Fruit fly (Drosophila melanogaster) whole organism, wandering third instar larva: ENCODE data around the gene Clp.
A peak's percentile ranks its signal among the peaks of the same experiment; 100 is the strongest.

ENCODE experiments used
- Abd-B ChIP-seq: fragments of >200 bp; optimal IDR thresholded peaks from 2 replicates; lab custom pipeline; 2017; ENCODE audit warnings: missing biosample characterization, missing genetic modification characterization
- CG32264 ChIP-seq: fragments of 200-800 bp; sonication (Bioruptor generic); optimal IDR thresholded peaks from 2 replicates; lab custom pipeline; 2016; ENCODE audit warnings: missing biosample characterization, missing genetic modification characterization
- CG9705 ChIP-seq: fragments of 200-800 bp; sonication (Bioruptor generic); optimal IDR thresholded peaks from 2 replicates; lab custom pipeline; 2018; ENCODE audit warnings: missing biosample characterization, mild to moderate bottlenecking, missing genetic modification characterization
- CrebA ChIP-seq: fragments of 200-800 bp; sonication (Bioruptor generic); optimal IDR thresholded peaks from 2 replicates; lab custom pipeline; 2016; ENCODE audit warnings: missing biosample characterization, mild to moderate bottlenecking, missing genetic modification characterization, borderline replicate concordance
- Hnf4 ChIP-seq: fragments of 200-800 bp; sonication (Bioruptor generic); optimal IDR thresholded peaks from 2 replicates; lab custom pipeline; 2016; ENCODE audit warnings: missing biosample characterization, mild to moderate bottlenecking, missing genetic modification characterization
- Hr78 ChIP-seq: fragments of >200 bp; optimal IDR thresholded peaks from 2 replicates; lab custom pipeline; 2017; ENCODE audit warnings: missing biosample characterization, missing genetic modification characterization
- Hr83 ChIP-seq: fragments of 200-300 bp; sonication (Bioruptor generic); optimal IDR thresholded peaks from 2 replicates; lab custom pipeline; 2016; ENCODE audit warnings: missing biosample characterization, mild to moderate bottlenecking, missing genetic modification characterization, moderate library complexity; ENCODE audit not compliant: poor library complexity, severe bottlenecking
- Jra ChIP-seq: sonication (Bioruptor generic); optimal IDR thresholded peaks from 2 replicates; lab custom pipeline; 2016; ENCODE audit warnings: missing biosample characterization, missing genetic modification characterization
- Mio ChIP-seq: sonication (Bioruptor generic); optimal IDR thresholded peaks from 2 replicates; lab custom pipeline; 2016; ENCODE audit warnings: missing biosample characterization, missing genetic modification characterization
- Myc ChIP-seq: fragments of >200 bp; optimal IDR thresholded peaks from 2 replicates; lab custom pipeline; 2017
- N ChIP-seq: fragments of >200 bp; optimal IDR thresholded peaks from 2 replicates; lab custom pipeline; 2018; ENCODE audit warnings: missing biosample characterization, missing external identifiers, missing genetic modification characterization
- OdsH ChIP-seq: fragments of 200-800 bp; sonication (Bioruptor generic); optimal IDR thresholded peaks from 2 replicates; lab custom pipeline; 2016; ENCODE audit warnings: missing biosample characterization, mild to moderate bottlenecking, missing genetic modification characterization
- Rel ChIP-seq, 2 experiments: fragments of 200-800 bp; sonication (Bioruptor generic) in 1 of 2; optimal IDR thresholded peaks; 2 replicates in 1 of 2; 3 replicates in 1 of 2; lab custom pipeline; 2016 to 2019; ENCODE audit warnings: mild to moderate bottlenecking in 2 of 2, missing biosample characterization in 2 of 2, missing genetic modification characterization in 2 of 2, moderate library complexity in 1 of 2
- Sp1 ChIP-seq: fragments of 200-800 bp; sonication (Bioruptor generic); optimal IDR thresholded peaks from 3 replicates; lab custom pipeline; 2019; ENCODE audit warnings: missing biosample characterization, mild to moderate bottlenecking, missing genetic modification characterization, moderate library complexity
- Vsx2 ChIP-seq: fragments of 200-300, 225-300 bp; sonication (Bioruptor generic); optimal IDR thresholded peaks from 2 replicates; lab custom pipeline; 2018; ENCODE audit warnings: missing biosample characterization, missing genetic modification characterization; ENCODE audit not compliant: partially characterized antibody
- br ChIP-seq: fragments of 200-800 bp; sonication (Bioruptor generic); optimal IDR thresholded peaks from 2 replicates; lab custom pipeline; 2016; ENCODE audit warnings: missing biosample characterization, missing genetic modification characterization
- brk ChIP-seq: fragments of 200-800 bp; sonication (Bioruptor generic); optimal IDR thresholded peaks from 2 replicates; lab custom pipeline; 2016; ENCODE audit warnings: missing biosample characterization, mild to moderate bottlenecking, missing genetic modification characterization
- dl ChIP-seq, 2 experiments: fragments of 175-275, 200-275 bp in 1 of 2; fragments of 200-275 bp in 1 of 2; sonication (Bioruptor generic); optimal IDR thresholded peaks; lab custom pipeline; 2018; ENCODE audit warnings: mild to moderate bottlenecking in 2 of 2, missing biosample characterization in 2 of 2, missing genetic modification characterization in 2 of 2, moderate library complexity in 2 of 2; ENCODE audit not compliant: partially characterized antibody in 2 of 2, insufficient read depth in 1 of 2
- dmrt93B ChIP-seq: fragments of 200-800 bp; sonication (Bioruptor generic); optimal IDR thresholded peaks from 2 replicates; lab custom pipeline; 2018; ENCODE audit warnings: missing biosample characterization, mild to moderate bottlenecking, missing genetic modification characterization
- dsf ChIP-seq: sonication (Bioruptor generic); optimal IDR thresholded peaks from 2 replicates; lab custom pipeline; 2016; ENCODE audit warnings: missing biosample characterization, missing genetic modification characterization, borderline replicate concordance
- ey ChIP-seq: fragments of 200-800 bp; sonication (Bioruptor generic); optimal IDR thresholded peaks from 2 replicates; lab custom pipeline; 2016; ENCODE audit warnings: missing biosample characterization, missing genetic modification characterization
- foxo ChIP-seq, 2 experiments: fragments of 200-800 bp; sonication (Bioruptor generic); optimal IDR thresholded peaks; 2 replicates in 1 of 2; 3 replicates in 1 of 2; lab custom pipeline; 2016 to 2017; ENCODE audit warnings: missing biosample characterization in 2 of 2, missing genetic modification characterization in 2 of 2
- fru ChIP-seq: fragments of 200-800 bp; sonication (Bioruptor generic); optimal IDR thresholded peaks from 3 replicates; lab custom pipeline; 2016; ENCODE audit warnings: missing biosample characterization, mild to moderate bottlenecking, missing genetic modification characterization
- h ChIP-seq: fragments of 200-800 bp; sonication (Bioruptor generic); optimal IDR thresholded peaks from 3 replicates; lab custom pipeline; 2016; ENCODE audit warnings: missing biosample characterization, mild to moderate bottlenecking, missing genetic modification characterization
- jim ChIP-seq: fragments of 175-275, 200-325 bp; sonication (Bioruptor generic); optimal IDR thresholded peaks from 2 replicates; lab custom pipeline; 2016; ENCODE audit warnings: missing biosample characterization, mild to moderate bottlenecking, missing genetic modification characterization
- lola ChIP-seq: fragments of >200 bp; optimal IDR thresholded peaks from 2 replicates; lab custom pipeline; 2017; ENCODE audit warnings: missing biosample characterization, missing genetic modification characterization
- pan ChIP-seq: fragments of >200 bp; optimal IDR thresholded peaks from 2 replicates; lab custom pipeline; 2017
- psq ChIP-seq: fragments of 200-800 bp; sonication (Bioruptor generic); optimal IDR thresholded peaks from 3 replicates; lab custom pipeline; 2017; ENCODE audit warnings: missing biosample characterization, mild to moderate bottlenecking, missing genetic modification characterization, moderate library complexity
- rgr ChIP-seq: fragments of 200-800 bp; sonication (Bioruptor generic); optimal IDR thresholded peaks from 3 replicates; lab custom pipeline; 2016; ENCODE audit warnings: missing biosample characterization, mild to moderate bottlenecking, missing genetic modification characterization
- sage ChIP-seq: fragments of 200-800 bp; sonication (Bioruptor generic); optimal IDR thresholded peaks from 2 replicates; lab custom pipeline; 2016; ENCODE audit warnings: missing biosample characterization, mild to moderate bottlenecking, missing genetic modification characterization
- tai ChIP-seq: sonication (Bioruptor generic); optimal IDR thresholded peaks from 2 replicates; lab custom pipeline; 2016; ENCODE audit warnings: missing biosample characterization, missing genetic modification characterization
- usp ChIP-seq: fragments of >200 bp; optimal IDR thresholded peaks from 2 replicates; lab custom pipeline; 2017; ENCODE audit warnings: missing biosample characterization, missing genetic modification characterization
- woc ChIP-seq: sonication (Bioruptor generic); optimal IDR thresholded peaks from 2 replicates; lab custom pipeline; 2016; ENCODE audit warnings: missing biosample characterization, mild to moderate bottlenecking, missing genetic modification characterization

The Clp gene

dm6 chr2L:837989-838388, 18.2 kb downstream of the Clp start:
- no peak for TF ChIP-seq Rel (GFP tag; optimal IDR thresholded peaks at IDR 0.05; lab: Kevin White, UChicago)
- TF ChIP-seq Rel (tag; optimal IDR thresholded peaks at IDR 0.05; lab: Kevin White, UChicago) = no peak
- TF ChIP-seq br (GFP tag; lab: Kevin White, UChicago) = peak; percentile 35
- no peak for TF ChIP-seq h (GFP tag; lab: Kevin White, UChicago)
- TF ChIP-seq fru (GFP tag; lab: Kevin White, UChicago) = peak; percentile 46
- TF ChIP-seq dsf (GFP tag; lab: Kevin White, UChicago) = no peak
- TF ChIP-seq usp (GFP tag; lab: Kevin White, UChicago) = no peak
- TF ChIP-seq jim (GFP tag; lab: Kevin White, UChicago) = no peak
- no peak for TF ChIP-seq Myc (lab: Kevin White, UChicago)
- TF ChIP-seq sage (GFP tag; lab: Kevin White, UChicago) = no peak
- no peak for TF ChIP-seq dmrt93B (GFP tag; lab: Kevin White, UChicago)
- peak; percentile 4 for TF ChIP-seq rgr
- TF ChIP-seq CrebA = no peak
- TF ChIP-seq Sp1 (GFP tag; lab: Kevin White, UChicago) = peak; percentile 7
- no peak for TF ChIP-seq Vsx2 (GFP tag; lab: Kevin White, UChicago)
- TF ChIP-seq psq (GFP tag; lab: Kevin White, UChicago) = peak; percentile 24
- no peak for TF ChIP-seq CG32264 (GFP tag; lab: Kevin White, UChicago)
- peak in 1 of 2 experiments; percentile 23 for TF ChIP-seq foxo (GFP tag; optimal IDR thresholded peaks at IDR 0.05; lab: Kevin White, UChicago)
- no peak for TF ChIP-seq tai
- TF ChIP-seq brk (GFP tag; lab: Kevin White, UChicago) = no peak
- TF ChIP-seq Hr78 (GFP tag; lab: Kevin White, UChicago) = no peak
- TF ChIP-seq Abd-B (GFP tag; lab: Kevin White, UChicago) = no peak
- TF ChIP-seq CG9705 (GFP tag; lab: Kevin White, UChicago) = no peak
- no peak for TF ChIP-seq dl (GFP tag; optimal IDR thresholded peaks at IDR 0.05; lab: Kevin White, UChicago; ENCODE audit: insufficient read depth in 1 of 2, partially characterized antibody in 2 of 2)
- no peak for TF ChIP-seq woc (GFP tag; lab: Kevin White, UChicago)
- no peak for TF ChIP-seq Jra (GFP tag; lab: Kevin White, UChicago)
- peak; percentile 48 for TF ChIP-seq OdsH (GFP tag; lab: Kevin White, UChicago)

- TF ChIP-seq rgr (no peak), N (GFP tag; lab: Kevin White, UChicago) (no peak), tai (no peak), dl (GFP tag; optimal IDR thresholded peaks at IDR 0.05; lab: Kevin White, UChicago; ENCODE audit: insufficient read depth in 1 of 2, partially characterized antibody in 2 of 2) (no peak), Hr83 (GFP tag; lab: Kevin White, UChicago) (no peak), br (GFP tag; lab: Kevin White, UChicago) (no peak), brk (GFP tag; lab: Kevin White, UChicago) (no peak), woc (GFP tag; lab: Kevin White, UChicago) (no peak), lola (no peak), jim (GFP tag; lab: Kevin White, UChicago) (no peak)
- TF ChIP-seq, all 38 proteins: peak for 0
Observed at dm6 chr2L:838786-839185, 19.0 kb downstream of the Clp start.

- TF ChIP-seq pan (lab: Kevin White, UChicago) = no peak
- no peak for TF ChIP-seq Sp1 (GFP tag; lab: Kevin White, UChicago)
- TF ChIP-seq fru (GFP tag; lab: Kevin White, UChicago) = no peak
- no peak for TF ChIP-seq Jra (GFP tag; lab: Kevin White, UChicago)
- no peak for TF ChIP-seq Abd-B (GFP tag; lab: Kevin White, UChicago)
- no peak for TF ChIP-seq CrebA
- TF ChIP-seq sage (GFP tag; lab: Kevin White, UChicago) = no peak
- TF ChIP-seq brk (GFP tag; lab: Kevin White, UChicago) = no peak
- no peak for TF ChIP-seq Hnf4 (GFP tag; lab: Kevin White, UChicago)
- no peak for TF ChIP-seq woc (GFP tag; lab: Kevin White, UChicago)
- TF ChIP-seq Myc (lab: Kevin White, UChicago) = no peak
- TF ChIP-seq N (GFP tag; lab: Kevin White, UChicago) = no peak
- TF ChIP-seq Vsx2 (GFP tag; lab: Kevin White, UChicago) = no peak
- no peak for TF ChIP-seq Hr83 (GFP tag; lab: Kevin White, UChicago)
- no peak for TF ChIP-seq br (GFP tag; lab: Kevin White, UChicago)
- no peak for TF ChIP-seq ey (GFP tag; lab: Kevin White, UChicago)
- no peak for TF ChIP-seq usp (GFP tag; lab: Kevin White, UChicago)
- TF ChIP-seq Mio (GFP tag; lab: Kevin White, UChicago) = no peak
- TF ChIP-seq, all 38 proteins: peak for 0
Observed at dm6 chr2L:840022-840421, 20.3 kb downstream of the Clp start.
